Worm (Caenorhabditis elegans): ENCODE measurements around the gene ZK180.8.

Gene ZK180.8

DNA sequence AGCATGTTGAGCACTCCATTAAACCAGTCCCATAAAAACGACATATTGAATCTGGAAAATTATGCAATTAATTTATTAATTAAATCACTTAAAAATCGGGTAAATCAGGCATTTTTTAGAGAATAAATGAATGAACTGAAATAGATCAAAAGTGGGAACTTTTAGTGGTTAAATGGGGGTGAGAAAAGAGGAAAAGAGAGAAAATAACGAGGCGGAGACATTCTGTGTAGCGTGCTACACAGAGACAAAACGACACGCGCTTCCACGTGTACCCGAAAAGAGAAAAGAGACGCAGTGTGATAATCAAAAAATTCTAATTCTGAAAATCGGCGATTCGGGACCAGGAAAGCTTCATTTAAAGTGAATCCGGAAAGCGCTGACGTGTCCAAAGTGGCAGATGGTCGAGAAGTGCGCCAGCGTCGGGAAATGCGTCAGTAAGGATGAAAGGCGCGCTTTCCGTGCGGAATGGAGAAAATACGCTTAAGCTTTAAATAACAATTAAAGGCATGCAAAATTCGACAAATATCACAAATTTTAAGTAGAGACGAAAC lies 1.8 kb upstream of the ZK180.8 start, which contains the start of gene sar-1 (continued):
- no peak for TF ChIP-seq hlh-17 (GFP tag; optimal IDR thresholded peaks at IDR 0.05; ENCODE audit: borderline replicate concordance)
- peak; percentile 85 for TF ChIP-seq egl-13 (tag; optimal IDR thresholded peaks at IDR 0.05)

- TF ChIP-seq fkh-4 (tag; optimal IDR thresholded peaks at IDR 0.05; ENCODE audit: borderline replicate concordance) (no peak), F16B12.6 (tag; optimal IDR thresholded peaks at IDR 0.05) (no peak), pax-3 (tag; optimal IDR thresholded peaks at IDR 0.05) (no peak), lin-14 (GFP tag; optimal IDR thresholded peaks at IDR 0.05) (peak; percentile 79), Y116A8C.19 (tag; optimal IDR thresholded peaks at IDR 0.05; ENCODE audit: borderline replicate concordance) (no peak), nhr-71 (tag; optimal IDR thresholded peaks at IDR 0.05) (peak; percentile 67), nhr-12 (tag; optimal IDR thresholded peaks at IDR 0.05) (no peak), irx-1 (tag; optimal IDR thresholded peaks at IDR 0.05) (no peak), tbx-2 (tag; optimal IDR thresholded peaks at IDR 0.05) (no peak), grh-1 (GFP tag; IDR thresholded peaks at IDR 0.05) (no peak), alr-1 (tag; optimal IDR thresholded peaks at IDR 0.05; ENCODE audit: borderline replicate concordance) (no peak), C34B4.2 (tag; optimal IDR thresholded peaks at IDR 0.05) (no peak), nhr-28 (tag; optimal IDR thresholded peaks at IDR 0.05) (no peak), elt-3 (tag; optimal IDR thresholded peaks at IDR 0.05) (no peak), blmp-1 (tag; optimal IDR thresholded peaks at IDR 0.05) (no peak), nhr-90 (tag; optimal IDR thresholded peaks at IDR 0.05; ENCODE audit: poor library complexity) (no peak), snpc-4 (tag; optimal IDR thresholded peaks at IDR 0.05) (no peak), lin-35 (GFP tag; optimal IDR thresholded peaks at IDR 0.05) (no peak), nhr-20 (tag; optimal IDR thresholded peaks at IDR 0.05) (no peak), nhr-85 (tag) (no peak), xbp-1 (tag; optimal IDR thresholded peaks at IDR 0.05) (no peak), sptf-1 (tag; optimal IDR thresholded peaks at IDR 0.05) (no peak), egl-13 (tag; optimal IDR thresholded peaks at IDR 0.05) (no peak), lir-3 (tag; optimal IDR thresholded peaks at IDR 0.05; ENCODE audit: poor library complexity) (no peak), nhr-11 (tag; optimal IDR thresholded peaks at IDR 0.05) (no peak), hpl-2 (GFP tag; optimal IDR thresholded peaks at IDR 0.05) (no peak), isw-1 (GFP tag; IDR thresholded peaks at IDR 0.05) (no peak), lin-15B (tag; optimal IDR thresholded peaks at IDR 0.05) (no peak), nhr-237 (tag; optimal IDR thresholded peaks at IDR 0.05) (no peak), fkh-8 (tag; optimal IDR thresholded peaks at IDR 0.05) (no peak), nhr-47 (tag; optimal IDR thresholded peaks at IDR 0.05) (no peak), sup-37 (GFP tag; optimal IDR thresholded peaks at IDR 0.05) (no peak), unc-98 (GFP tag; IDR thresholded peaks at IDR 0.05) (no peak), nhr-76 (tag; optimal IDR thresholded peaks at IDR 0.05) (no peak), aly-2 (tag; optimal IDR thresholded peaks at IDR 0.05) (no peak), dsc-1 (tag; optimal IDR thresholded peaks at IDR 0.05) (no peak), nhr-77 (tag; optimal IDR thresholded peaks at IDR 0.05) (no peak), vab-15 (tag; optimal IDR thresholded peaks at IDR 0.05) (no peak), snu-23 (GFP tag; optimal IDR thresholded peaks at IDR 0.05) (peak; percentile 14), fkh-10 (GFP tag; optimal IDR thresholded peaks at IDR 0.05) (no peak), sox-4 (tag; optimal IDR thresholded peaks at IDR 0.05) (no peak), hlh-17 (GFP tag; optimal IDR thresholded peaks at IDR 0.05; ENCODE audit: borderline replicate concordance) (no peak), pag-3 (tag; optimal IDR thresholded peaks at IDR 0.05; ENCODE audit: borderline replicate concordance, insufficient read depth) (no peak), unc-30 (tag; optimal IDR thresholded peaks at IDR 0.05) (no peak), ceh-88 (GFP tag; IDR thresholded peaks at IDR 0.05) (no peak), ztf-11 (tag; optimal IDR thresholded peaks at IDR 0.05) (no peak), rnt-1 (tag; optimal IDR thresholded peaks at IDR 0.05) (peak; percentile 54), nhr-19 (GFP tag; conservative IDR thresholded peaks at IDR 0.05) (peak; percentile 40), lin-13 (GFP tag; optimal IDR thresholded peaks at IDR 0.05) (no peak), tlp-1 (tag; optimal IDR thresholded peaks at IDR 0.05) (no peak)
Measured at ce11 chrIV:4506637-4507036, 4.9 kb downstream of the ZK180.8 start, which contains the start of gene gbb-2. gbb-2 (minus strand) TSS chrIV:4506748.
